Worm (Caenorhabditis elegans) whole organism, L3 larva: ENCODE measurements around the gene pst-2.

ENCODE experiments used
- ZK546.5 ChIP-seq: sonication (generic microtip); optimal IDR thresholded peaks from 2 replicates; lab custom pipeline; 2017; ENCODE audit warnings: missing biosample characterization, missing genetic modification characterization
- jun-1 ChIP-seq: fragments of 150-350 bp; optimal IDR thresholded peaks from 2 replicates; lab custom pipeline; 2014; ENCODE audit warnings: missing biosample characterization, missing genetic modification reagents, missing genetic modification characterization
- mdl-1 ChIP-seq: fragments of 150-350 bp; optimal IDR thresholded peaks from 2 replicates; lab custom pipeline; 2014; ENCODE audit warnings: missing biosample characterization, missing genetic modification characterization
- mml-1 ChIP-seq: fragments of 150-350 bp; sonication (generic microtip); optimal IDR thresholded peaks from 3 replicates; lab custom pipeline; 2014; ENCODE audit warnings: missing biosample characterization, missing genetic modification characterization
- nhr-11 ChIP-seq: fragments of 150-350 bp; optimal IDR thresholded peaks from 2 replicates; lab custom pipeline; 2014; ENCODE audit warnings: missing biosample characterization, missing genetic modification characterization
- nhr-23 ChIP-seq: fragments of 150-350 bp; optimal IDR thresholded peaks from 2 replicates; lab custom pipeline; 2014; ENCODE audit warnings: missing biosample characterization, missing genetic modification reagents, missing genetic modification characterization
- nhr-28 ChIP-seq: fragments of 150-350 bp; optimal IDR thresholded peaks from 2 replicates; lab custom pipeline; 2014; ENCODE audit warnings: missing biosample characterization, missing genetic modification characterization
- nhr-76 ChIP-seq: fragments of 150-350 bp; sonication (generic microtip); optimal IDR thresholded peaks from 5 replicates; lab custom pipeline; 2014; ENCODE audit warnings: missing biosample characterization, missing genetic modification characterization
- nhr-77 ChIP-seq: fragments of 150-350 bp; optimal IDR thresholded peaks from 2 replicates; lab custom pipeline; 2014; ENCODE audit warnings: missing biosample characterization, missing genetic modification characterization
- snpc-4 ChIP-seq: fragments of 150-350 bp; optimal IDR thresholded peaks from 2 replicates; lab custom pipeline; 2014; ENCODE audit warnings: missing biosample characterization, missing genetic modification characterization
- zag-1 ChIP-seq: fragments of 150-350 bp; optimal IDR thresholded peaks from 2 replicates; lab custom pipeline; 2014; ENCODE audit warnings: missing biosample characterization, missing genetic modification characterization
- ztf-11 ChIP-seq: fragments of 150-350 bp; optimal IDR thresholded peaks from 2 replicates; lab custom pipeline; 2014; ENCODE audit warnings: missing biosample characterization, missing genetic modification characterization

DNA sequence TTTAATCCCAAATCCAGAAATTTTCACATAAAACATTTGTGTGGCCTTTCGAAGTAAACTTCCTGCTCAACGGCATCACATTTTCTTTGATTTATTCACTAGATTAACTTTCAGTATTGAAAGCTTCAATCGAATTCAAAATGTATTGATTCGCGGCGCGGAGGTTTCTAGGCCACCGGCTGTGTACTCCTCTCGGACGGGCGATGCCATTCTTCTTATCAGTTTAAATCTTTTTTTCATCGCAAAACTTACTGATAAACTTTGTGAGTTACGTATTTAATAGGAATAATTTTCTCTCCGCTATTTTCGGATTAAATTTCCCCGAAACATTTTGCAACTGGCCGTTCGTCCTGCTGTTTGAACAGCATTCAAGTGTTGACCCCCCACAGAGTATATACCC is 41.7 kb downstream of the pst-2 start:
- TF ChIP-seq nhr-11 (tag; lab: Kevin White, UChicago): no peak
- no peak for TF ChIP-seq zag-1 (tag; lab: Kevin White, UChicago)
- no peak for TF ChIP-seq nhr-76
- TF ChIP-seq nhr-28 (tag; lab: Kevin White, UChicago): no peak
- peak; percentile 85 for TF ChIP-seq snpc-4
- TF ChIP-seq nhr-23: peak; percentile 74
- no peak for TF ChIP-seq ZK546.5 (tag; lab: Kevin White, UChicago)
- no peak for TF ChIP-seq mdl-1 (tag; lab: Kevin White, UChicago)
- TF ChIP-seq jun-1 (tag; lab: Kevin White, UChicago): peak; percentile 22
- TF ChIP-seq mml-1: no peak
- no peak for TF ChIP-seq ztf-11 (tag; lab: Kevin White, UChicago)
- TF ChIP-seq nhr-77 (tag; lab: Kevin White, UChicago): no peak
